Worm (Caenorhabditis elegans) whole organism, young adult: ENCODE measurements around the gene ttbk-5.

Experiments used
- B0261.1 ChIP-seq: sonication (generic microtip); optimal IDR thresholded peaks from 2 replicates; lab custom pipeline; 2016; ENCODE audit warnings: mild to moderate bottlenecking, missing genetic modification characterization, moderate library complexity, missing compliant biosample characterization
- B0336.3 ChIP-seq: fragments of 200-800 bp; sonication (Bioruptor generic); IDR thresholded peaks from 2 replicates; pipeline ENCODE4 v1.3.6; 2022; ENCODE audit warnings: missing genetic modification characterization, missing compliant biosample characterization
- D2030.7 ChIP-seq: fragments of 200-800 bp; sonication (Bioruptor generic); IDR thresholded peaks from 2 replicates; pipeline ENCODE4 v1.3.6; 2022; ENCODE audit warnings: missing genetic modification reagents, missing genetic modification characterization, missing compliant biosample characterization
- F22D6.2 ChIP-seq: sonication (generic microtip); optimal IDR thresholded peaks from 2 replicates; lab custom pipeline; 2016; ENCODE audit warnings: mild to moderate bottlenecking, missing genetic modification characterization, missing compliant biosample characterization
- F33H1.4 ChIP-seq: fragments of 200-800 bp; sonication (Bioruptor generic); IDR thresholded peaks from 2 replicates; pipeline ENCODE4 v1.3.6; 2022; ENCODE audit warnings: missing genetic modification reagents, missing genetic modification characterization, missing compliant biosample characterization
- F49E8.2 ChIP-seq: sonication (generic microtip); optimal IDR thresholded peaks from 3 replicates; lab custom pipeline; 2017; ENCODE audit warnings: missing genetic modification characterization, mild to moderate bottlenecking, missing compliant biosample characterization, antibody characterized with exemption, moderate library complexity; ENCODE audit not compliant: insufficient read depth
- Y67H2A.10 ChIP-seq: fragments of 200-800 bp; sonication (Bioruptor generic); conservative IDR thresholded peaks from 2 replicates; pipeline ENCODE4 v1.3.6; 2022; ENCODE audit warnings: missing genetic modification reagents, missing genetic modification characterization, missing compliant biosample characterization
- atf-7 ChIP-seq: sonication (generic microtip); optimal IDR thresholded peaks from 2 replicates; lab custom pipeline; 2017; ENCODE audit warnings: mild to moderate bottlenecking, missing genetic modification characterization, missing compliant biosample characterization
- attf-6 ChIP-seq: fragments of 200-800 bp; sonication (Bioruptor generic); IDR thresholded peaks from 2 replicates; pipeline ENCODE4 v1.3.6; 2022; ENCODE audit warnings: missing genetic modification reagents, missing genetic modification characterization, missing compliant biosample characterization
- ceh-91 ChIP-seq: fragments of 200-800 bp; sonication (Bioruptor generic); IDR thresholded peaks from 2 replicates; pipeline ENCODE4 v1.3.6; 2022; ENCODE audit warnings: missing genetic modification reagents, missing genetic modification characterization, missing compliant biosample characterization
- chd-7 ChIP-seq: sonication (generic microtip); optimal IDR thresholded peaks from 2 replicates; lab custom pipeline; 2016; ENCODE audit warnings: mild to moderate bottlenecking, missing genetic modification characterization, moderate library complexity, missing compliant biosample characterization
- die-1 ChIP-seq: sonication (generic microtip); optimal IDR thresholded peaks from 2 replicates; lab custom pipeline; 2016; ENCODE audit warnings: missing genotype, mild to moderate bottlenecking, missing genetic modification characterization, missing compliant biosample characterization
- dpff-1 ChIP-seq: sonication (generic microtip); optimal IDR thresholded peaks from 2 replicates; lab custom pipeline; 2017; ENCODE audit warnings: mild to moderate bottlenecking, missing genetic modification characterization, missing compliant biosample characterization
- efl-1 ChIP-seq: fragments of 150-350 bp; optimal IDR thresholded peaks from 2 replicates; lab custom pipeline; 2014; ENCODE audit warnings: missing biosample characterization, missing genetic modification reagents, missing genetic modification characterization
- hrde-1 ChIP-seq: sonication (generic microtip); optimal IDR thresholded peaks from 2 replicates; lab custom pipeline; 2016; ENCODE audit warnings: missing genetic modification characterization, mild to moderate bottlenecking, missing compliant biosample characterization, moderate library complexity, missing genotype, missing genetic modification reagents, borderline replicate concordance
- let-526 ChIP-seq: fragments of 200-800 bp; sonication (Bioruptor generic); IDR thresholded peaks from 2 replicates; pipeline ENCODE4 v1.3.6; 2022; ENCODE audit warnings: missing genetic modification reagents, missing genetic modification characterization, missing compliant biosample characterization
- lin-26 ChIP-seq: fragments of 200-800 bp; sonication (Bioruptor generic); IDR thresholded peaks from 2 replicates; pipeline ENCODE4 v1.3.6; 2022; ENCODE audit warnings: missing genetic modification reagents, missing genetic modification characterization, missing compliant biosample characterization
- lin-40 ChIP-seq: sonication (generic microtip); optimal IDR thresholded peaks from 2 replicates; lab custom pipeline; 2016; ENCODE audit warnings: missing genetic modification characterization, mild to moderate bottlenecking, missing compliant biosample characterization, missing genotype, missing genetic modification reagents
- lin-54 ChIP-seq: fragments of 200-800 bp; sonication (Bioruptor generic); optimal IDR thresholded peaks from 2 replicates; lab custom pipeline; 2018; ENCODE audit warnings: mild to moderate bottlenecking, missing genetic modification characterization, missing compliant biosample characterization
- lir-1 ChIP-seq: fragments of 200-800 bp; sonication (Bioruptor generic); conservative IDR thresholded peaks from 2 replicates; pipeline ENCODE4 v1.3.6; 2022; ENCODE audit warnings: missing genetic modification reagents, missing genetic modification characterization, missing compliant biosample characterization
- madf-6 ChIP-seq: fragments of 200-800 bp; sonication (Bioruptor generic); IDR thresholded peaks from 2 replicates; pipeline ENCODE4 v1.3.6; 2022; ENCODE audit warnings: missing genetic modification reagents, missing genetic modification characterization, missing compliant biosample characterization
- mcd-1 ChIP-seq: fragments of 200-800 bp; sonication (Bioruptor generic); IDR thresholded peaks from 2 replicates; pipeline ENCODE4 v1.3.6; 2022; ENCODE audit warnings: missing genetic modification reagents, missing genetic modification characterization, missing compliant biosample characterization
- mes-4 ChIP-seq: sonication (generic microtip); optimal IDR thresholded peaks from 2 replicates; lab custom pipeline; 2016; ENCODE audit warnings: missing genotype, missing genetic modification characterization, missing compliant biosample characterization
- nfya-1 ChIP-seq: sonication (generic microtip); optimal IDR thresholded peaks from 2 replicates; lab custom pipeline; 2017; ENCODE audit warnings: antibody characterized with exemption, missing compliant biosample characterization, missing genetic modification characterization, borderline replicate concordance; ENCODE audit not compliant: insufficient read depth
- nfyb-1 ChIP-seq: fragments of 200-800 bp; sonication (Bioruptor generic); IDR thresholded peaks from 2 replicates; pipeline ENCODE4 v1.3.6; 2022; ENCODE audit warnings: missing genetic modification reagents, missing genetic modification characterization, missing compliant biosample characterization
- nhr-90 ChIP-seq: sonication (generic microtip); optimal IDR thresholded peaks from 2 replicates; lab custom pipeline; 2016; ENCODE audit warnings: missing genotype, mild to moderate bottlenecking, missing genetic modification characterization, missing compliant biosample characterization
- rec-8 ChIP-seq, 2 experiments: sonication (generic microtip); optimal IDR thresholded peaks; 2 replicates each; lab custom pipeline; 2016; ENCODE audit warnings: mild to moderate bottlenecking in 2 of 2, missing genetic modification characterization in 2 of 2, missing genetic modification reagents in 2 of 2, missing genotype in 2 of 2, missing biosample characterization in 1 of 2, missing compliant biosample characterization in 1 of 2, moderate library complexity in 1 of 2
- snpc-3.4 ChIP-seq: sonication (generic microtip); optimal IDR thresholded peaks from 2 replicates; lab custom pipeline; 2017; ENCODE audit warnings: missing genetic modification characterization, mild to moderate bottlenecking, missing compliant biosample characterization, antibody characterized with exemption, moderate library complexity, missing genotype, missing genetic modification reagents
- tbx-9 ChIP-seq: sonication (generic microtip); optimal IDR thresholded peaks from 2 replicates; lab custom pipeline; 2016; ENCODE audit warnings: borderline replicate concordance, missing genetic modification characterization, inconsistent platforms, missing compliant biosample characterization
- unc-130 ChIP-seq: sonication (generic microtip); optimal IDR thresholded peaks from 2 replicates; lab custom pipeline; 2016; ENCODE audit warnings: missing genetic modification reagents, missing genetic modification characterization, missing compliant biosample characterization
- zim-3 ChIP-seq: sonication (generic microtip); optimal IDR thresholded peaks from 2 replicates; lab custom pipeline; 2017; ENCODE audit warnings: mild to moderate bottlenecking, missing genetic modification characterization, moderate library complexity, missing compliant biosample characterization
- ztf-18 ChIP-seq: sonication (generic microtip); optimal IDR thresholded peaks from 2 replicates; lab custom pipeline; 2016; ENCODE audit warnings: missing genotype, mild to moderate bottlenecking, missing genetic modification characterization, missing compliant biosample characterization
- ztf-22 ChIP-seq: fragments of 200-800 bp; sonication (Bioruptor generic); optimal IDR thresholded peaks from 2 replicates; lab custom pipeline; 2018; ENCODE audit warnings: mild to moderate bottlenecking, missing genetic modification characterization, moderate library complexity, missing compliant biosample characterization

The ttbk-5 gene

ce11 chrIV:10116765-10117164 is 26.3 kb downstream of the ttbk-5 start (continued):
- TF ChIP-seq B0336.3 (GFP tag; lab: Robert Waterston, UW) = no peak
- TF ChIP-seq efl-1 (GFP tag; lab: Kevin White, UChicago) = no peak
- no peak for TF ChIP-seq lin-40 (tag; lab: Kevin White, UChicago)
- TF ChIP-seq mes-4 (tag; lab: Kevin White, UChicago) = no peak
- no peak for TF ChIP-seq chd-7
- no peak for TF ChIP-seq nfya-1 (tag; lab: Kevin White, UChicago)
- TF ChIP-seq madf-6 (GFP tag; lab: Robert Waterston, UW) = 0 out of 2 replicates have a peak, but pooled peaks have one; percentile 17
- no peak for TF ChIP-seq F49E8.2 (tag; lab: Kevin White, UChicago)
- peak; percentile 19 for TF ChIP-seq snpc-3.4 (tag; lab: Kevin White, UChicago)

- TF ChIP-seq D2030.7 (no peak), attf-6 (GFP tag; lab: Robert Waterston, UW) (no peak), madf-6 (GFP tag; lab: Robert Waterston, UW) (no peak), lin-54 (GFP tag; lab: Kevin White, UChicago) (no peak), nfyb-1 (no peak), let-526 (no peak), F22D6.2 (tag; lab: Kevin White, UChicago) (no peak), Y67H2A.10 (no peak), lin-40 (tag; lab: Kevin White, UChicago) (no peak), unc-130 (GFP tag; lab: Kevin White, UChicago) (no peak), tbx-9 (tag; lab: Kevin White, UChicago) (no peak), mcd-1 (GFP tag; lab: Robert Waterston, UW) (no peak), ztf-18 (tag; lab: Kevin White, UChicago) (no peak), F49E8.2 (tag; lab: Kevin White, UChicago) (no peak), ceh-91 (GFP tag; lab: Robert Waterston, UW) (no peak), die-1 (tag; lab: Kevin White, UChicago) (no peak), chd-7 (no peak), atf-7 (tag; lab: Kevin White, UChicago) (no peak), rec-8 (tag; optimal IDR thresholded peaks at IDR 0.05; lab: Kevin White, UChicago) (no peak)
Observed at ce11 chrIV:10122205-10122604, 31.7 kb downstream of the ttbk-5 start, which contains the start of gene irld-21. Gene irld-21, minus strand, starts transcription at chrIV:10122305.

ce11 chrIV:10126544-10126943 is 36.1 kb downstream of the ttbk-5 start, which contains the start of gene ctf-18:
Gene ctf-18, minus strand, starts transcription at chrIV:10126644.
- TF ChIP-seq hrde-1 (tag; lab: Kevin White, UChicago) (peak; percentile 31), madf-6 (GFP tag; lab: Robert Waterston, UW) (0 out of 2 replicates have a peak, but pooled peaks have one; percentile 16), nhr-90 (tag; lab: Kevin White, UChicago) (no peak), lin-40 (tag; lab: Kevin White, UChicago) (no peak), F33H1.4 (GFP tag; lab: Robert Waterston, UW) (no peak), ztf-22 (GFP tag; lab: Kevin White, UChicago) (no peak), zim-3 (no peak), lir-1 (GFP tag; lab: Robert Waterston, UW) (no peak), dpff-1 (tag; lab: Kevin White, UChicago) (no peak), B0261.1 (tag; lab: Kevin White, UChicago) (no peak)

- TF ChIP-seq madf-6 (GFP tag; lab: Robert Waterston, UW) = no peak; the same call in 1 of the 2 replicates
- 0 out of 2 replicates have a peak, but pooled peaks have one; percentile 53 for TF ChIP-seq lin-26
Observed at ce11 chrIV:10128446-10128845, 38.0 kb downstream of the ttbk-5 start.
